Worm (Caenorhabditis elegans): ENCODE results near the gene K02C4.2.

The K02C4.2 gene

DNA sequence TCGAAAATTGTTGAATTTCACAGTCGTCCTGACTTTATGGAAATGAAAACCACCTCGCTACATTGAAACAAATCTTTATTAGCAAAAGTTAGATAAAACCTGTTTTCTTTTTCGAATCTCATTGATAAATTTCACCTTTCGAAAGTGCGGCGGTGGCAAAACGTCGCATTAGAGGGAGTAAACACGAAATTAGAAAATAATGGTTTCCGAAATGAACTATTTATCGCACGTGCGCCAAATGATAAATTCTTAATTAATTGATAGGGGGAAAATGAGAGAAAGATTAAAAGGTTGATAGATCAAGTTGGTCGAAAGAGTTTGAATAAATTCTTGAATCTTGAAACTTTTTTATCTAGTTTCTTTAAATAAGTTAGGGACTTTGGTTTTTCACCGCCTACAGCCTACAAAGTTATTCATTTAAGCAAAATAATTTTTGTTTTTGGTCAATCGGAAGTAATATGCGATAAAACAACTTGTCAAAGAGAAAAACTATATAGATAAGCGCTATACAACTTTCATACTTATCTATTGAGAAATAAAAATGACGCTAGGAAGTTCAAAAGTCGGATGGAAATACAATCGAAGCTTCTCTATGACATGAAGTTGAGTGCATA lies 4.4 kb upstream of the K02C4.2 start:
- peak; percentile 92 for TF ChIP-seq blmp-1 (tag; optimal IDR thresholded peaks at IDR 0.05)
- TF ChIP-seq nhr-20 (tag; optimal IDR thresholded peaks at IDR 0.05) = peak; percentile 37
- TF ChIP-seq elt-2 (tag; optimal IDR thresholded peaks at IDR 0.05) = peak; percentile 66
- TF ChIP-seq nhr-71 (tag; optimal IDR thresholded peaks at IDR 0.05) = peak; percentile 37
- no peak for TF ChIP-seq sptf-1 (tag; optimal IDR thresholded peaks at IDR 0.05)
- TF ChIP-seq tbx-2 (tag; optimal IDR thresholded peaks at IDR 0.05) = peak; percentile 13
- TF ChIP-seq lin-39 (tag; optimal IDR thresholded peaks at IDR 0.05) = no peak
- TF ChIP-seq F16B12.6 (tag; optimal IDR thresholded peaks at IDR 0.05) = no peak
- peak in 5 of 6 experiments; percentile 18 to 66 (median 33) for TF ChIP-seq elt-3 (tag; optimal IDR thresholded peaks at IDR 0.05)
- TF ChIP-seq grh-1 (GFP tag; IDR thresholded peaks at IDR 0.05) = 0 out of 2 replicates have a peak, but pooled peaks have one; percentile 18
- peak; percentile 46 for TF ChIP-seq lin-14 (GFP tag; optimal IDR thresholded peaks at IDR 0.05)
- no peak for TF ChIP-seq fkh-10 (GFP tag; optimal IDR thresholded peaks at IDR 0.05)
- TF ChIP-seq nhr-85 (tag) = peak; percentile 86
- TF ChIP-seq irx-1 (tag; optimal IDR thresholded peaks at IDR 0.05) = no peak
- peak; percentile 3 for TF ChIP-seq snu-23 (GFP tag; optimal IDR thresholded peaks at IDR 0.05)

DNA sequence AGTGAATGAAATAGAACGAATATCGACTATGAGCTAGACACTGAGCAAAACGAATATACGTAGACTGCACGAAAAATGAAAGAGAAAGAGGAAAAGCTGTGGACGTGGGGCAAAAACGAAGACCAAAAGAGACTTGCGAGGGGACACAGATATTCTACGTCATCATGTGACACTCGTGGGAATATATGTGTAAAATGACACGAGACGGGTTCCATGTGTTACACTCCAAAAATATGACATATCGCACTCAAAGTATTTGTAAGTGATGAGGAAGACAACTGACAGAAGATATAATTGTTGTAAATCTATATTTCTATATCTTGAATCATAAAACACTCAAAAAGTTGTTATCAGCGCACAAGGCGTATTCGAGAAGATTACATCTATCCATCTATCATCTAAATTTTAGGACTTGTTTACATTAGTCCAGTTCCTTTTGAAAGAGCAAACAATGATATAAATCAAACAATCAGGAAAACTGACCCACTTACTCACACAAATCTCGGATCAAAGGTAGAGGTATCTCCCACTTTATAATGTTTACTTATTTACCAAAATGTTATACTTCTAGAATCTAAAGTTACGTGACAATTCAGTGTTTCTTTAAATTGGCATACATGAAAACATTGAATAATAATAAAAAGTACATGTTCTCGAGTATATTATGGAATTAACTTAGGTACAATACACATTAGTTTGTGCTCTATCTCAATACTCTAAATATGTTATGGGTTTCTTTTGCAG lies 3.6 kb upstream of the K02C4.2 start:
- TF ChIP-seq F16B12.6 (tag; optimal IDR thresholded peaks at IDR 0.05) (no peak), pax-3 (tag; optimal IDR thresholded peaks at IDR 0.05) (peak; percentile 13), nhr-19 (GFP tag; conservative IDR thresholded peaks at IDR 0.05) (peak; percentile 81), ceh-90 (tag; optimal IDR thresholded peaks at IDR 0.05) (no peak), ama-1 (optimal IDR thresholded peaks at IDR 0.05) (no peak), grh-1 (GFP tag; IDR thresholded peaks at IDR 0.05) (no peak), ceh-82 (tag; optimal IDR thresholded peaks at IDR 0.05) (peak in 1 of 3 experiments; percentile 33), lin-35 (GFP tag; optimal IDR thresholded peaks at IDR 0.05) (peak; percentile 49 to 61), unc-98 (GFP tag; IDR thresholded peaks at IDR 0.05) (no peak), vab-15 (tag; optimal IDR thresholded peaks at IDR 0.05) (no peak), unc-86 (tag; optimal IDR thresholded peaks at IDR 0.05) (peak; percentile 73), fos-1 (tag; optimal IDR thresholded peaks at IDR 0.05) (no peak), ceh-8 (GFP tag; optimal IDR thresholded peaks at IDR 0.05) (no peak), sptf-1 (tag; optimal IDR thresholded peaks at IDR 0.05) (no peak), egl-13 (tag; optimal IDR thresholded peaks at IDR 0.05) (no peak), nhr-85 (tag) (peak; percentile 44), efl-1 (optimal IDR thresholded peaks at IDR 0.05) (peak; percentile 19 to 44), efl-1 (GFP tag; optimal IDR thresholded peaks at IDR 0.05 in 1 of 2) (peak; percentile 18 to 91), lin-39 (tag; optimal IDR thresholded peaks at IDR 0.05) (no peak), ces-1 (GFP tag; optimal IDR thresholded peaks at IDR 0.05) (no peak), unc-130 (tag; optimal IDR thresholded peaks at IDR 0.05) (peak; percentile 23), sup-37 (GFP tag; optimal IDR thresholded peaks at IDR 0.05) (peak; percentile 4), lin-14 (GFP tag; optimal IDR thresholded peaks at IDR 0.05) (peak; percentile 92), ets-5 (GFP tag; IDR thresholded peaks at IDR 0.05) (no peak), C04F5.9 (tag; optimal IDR thresholded peaks at IDR 0.05) (no peak), zip-4 (GFP tag; optimal IDR thresholded peaks at IDR 0.05) (no peak), C34B4.2 (tag; optimal IDR thresholded peaks at IDR 0.05) (no peak), nhr-237 (tag; optimal IDR thresholded peaks at IDR 0.05) (no peak), pag-3 (tag; optimal IDR thresholded peaks at IDR 0.05; ENCODE audit: borderline replicate concordance, insufficient read depth) (no peak), egl-27 (tag; optimal IDR thresholded peaks at IDR 0.05) (no peak), nhr-47 (tag; optimal IDR thresholded peaks at IDR 0.05) (peak; percentile 70), dpl-1 (GFP tag; optimal IDR thresholded peaks at IDR 0.05) (peak in 2 of 3 experiments; percentile 4 to 38), mdl-1 (tag; optimal IDR thresholded peaks at IDR 0.05) (peak in 1 of 2 experiments; percentile 78), hlh-4 (tag; optimal IDR thresholded peaks at IDR 0.05) (no peak), lin-15B (tag; optimal IDR thresholded peaks at IDR 0.05) (no peak), tlp-1 (tag; optimal IDR thresholded peaks at IDR 0.05) (no peak), pqm-1 (tag; optimal IDR thresholded peaks at IDR 0.05) (no peak), lir-3 (tag; optimal IDR thresholded peaks at IDR 0.05; ENCODE audit: poor library complexity) (peak; percentile 63), isw-1 (GFP tag; IDR thresholded peaks at IDR 0.05) (peak; percentile 51)
